Fruit fly (Drosophila melanogaster) whole organism, prepupa: ENCODE measurements around the gene Cortactin.

ENCODE experiments used
- CG10631 ChIP-seq: fragments of 200-800 bp; sonication (Bioruptor generic); optimal IDR thresholded peaks from 2 replicates; lab custom pipeline; 2016; ENCODE audit warnings: missing biosample characterization, missing genetic modification characterization
- CG10669 ChIP-seq: fragments of 200-800 bp; sonication (Bioruptor generic); optimal IDR thresholded peaks from 3 replicates; lab custom pipeline; 2018; ENCODE audit warnings: missing biosample characterization, mild to moderate bottlenecking, missing genetic modification characterization, moderate library complexity
- CG11294 ChIP-seq: fragments of 200-800 bp; sonication (Bioruptor generic); IDR thresholded peaks from 2 replicates; pipeline ENCODE4 v1.3.6; 2022; ENCODE audit warnings: missing biosample characterization, missing genetic modification characterization
- CG11762 ChIP-seq: fragments of 200-800 bp; sonication (Bioruptor generic); optimal IDR thresholded peaks from 3 replicates; lab custom pipeline; 2016; ENCODE audit warnings: missing biosample characterization, missing genetic modification characterization; ENCODE audit not compliant: insufficient read depth
- CG11902 ChIP-seq: fragments of 200-800 bp; sonication (Bioruptor generic); optimal IDR thresholded peaks from 3 replicates; lab custom pipeline; 2016; ENCODE audit warnings: missing biosample characterization, missing genetic modification characterization
- CG15336 ChIP-seq: fragments of 200-800 bp; sonication (Bioruptor generic); IDR thresholded peaks from 2 replicates; pipeline ENCODE4 v1.3.6; 2022; ENCODE audit warnings: missing biosample characterization, missing genetic modification characterization
- CG16779 ChIP-seq: fragments of 200-800 bp; sonication (Bioruptor generic); optimal IDR thresholded peaks from 3 replicates; lab custom pipeline; 2017; ENCODE audit warnings: missing biosample characterization, mild to moderate bottlenecking, missing genetic modification characterization
- CG3032 ChIP-seq: fragments of 200-800 bp; optimal IDR thresholded peaks from 2 replicates; lab custom pipeline; 2019; ENCODE audit warnings: missing biosample characterization, mild to moderate bottlenecking, missing genetic modification characterization, moderate library complexity
- CG31627 ChIP-seq: fragments of 200-800 bp; sonication (Bioruptor generic); optimal IDR thresholded peaks from 3 replicates; lab custom pipeline; 2016; ENCODE audit warnings: missing biosample characterization, missing genetic modification characterization
- CG32006 ChIP-seq: fragments of 200-800 bp; sonication (Bioruptor generic); optimal IDR thresholded peaks from 3 replicates; lab custom pipeline; 2017; ENCODE audit warnings: missing biosample characterization, mild to moderate bottlenecking, missing genetic modification characterization
- CG34406 ChIP-seq: fragments of 200-800 bp; sonication (Bioruptor generic); optimal IDR thresholded peaks from 3 replicates; lab custom pipeline; 2016; ENCODE audit warnings: missing biosample characterization, missing genetic modification characterization
- CG3919 ChIP-seq: fragments of 200-800 bp; sonication (Bioruptor generic); optimal IDR thresholded peaks from 3 replicates; lab custom pipeline; 2016; ENCODE audit warnings: missing biosample characterization, missing genetic modification characterization
- CG4318 ChIP-seq: fragments of 200-800 bp; sonication (Bioruptor generic); optimal IDR thresholded peaks from 3 replicates; lab custom pipeline; 2017; ENCODE audit warnings: missing biosample characterization, mild to moderate bottlenecking, missing genetic modification characterization
- CG6163 ChIP-seq: fragments of 200-800 bp; sonication (Bioruptor generic); IDR thresholded peaks from 3 replicates; pipeline ENCODE4 v1.3.6; 2022; ENCODE audit warnings: missing biosample characterization, missing genetic modification characterization
- CG6276 ChIP-seq: fragments of 200-800 bp; sonication (Bioruptor generic); optimal IDR thresholded peaks from 2 replicates; lab custom pipeline; 2017; ENCODE audit warnings: missing biosample characterization, mild to moderate bottlenecking, missing genetic modification characterization
- CG6808 ChIP-seq: fragments of 200-800 bp; sonication (Bioruptor generic); optimal IDR thresholded peaks from 3 replicates; lab custom pipeline; 2017; ENCODE audit warnings: missing biosample characterization, missing genetic modification characterization, mild to moderate bottlenecking, moderate library complexity, missing genetic modification reagents
- CG6854 ChIP-seq: fragments of 200-800 bp; sonication (Bioruptor generic); optimal IDR thresholded peaks from 2 replicates; lab custom pipeline; 2017; ENCODE audit warnings: missing biosample characterization, mild to moderate bottlenecking, missing genetic modification characterization
- CG7368 ChIP-seq: fragments of 200-800 bp; sonication (Bioruptor generic); optimal IDR thresholded peaks from 3 replicates; lab custom pipeline; 2016; ENCODE audit warnings: missing biosample characterization, missing genetic modification characterization
- CG8119 ChIP-seq: fragments of 200-800 bp; sonication (Bioruptor generic); IDR thresholded peaks from 3 replicates; pipeline ENCODE4 v1.3.6; 2022; ENCODE audit warnings: missing biosample characterization, missing genetic modification characterization
- CG8319 ChIP-seq: fragments of 200-800 bp; sonication (Bioruptor generic); optimal IDR thresholded peaks from 3 replicates; lab custom pipeline; 2016; ENCODE audit warnings: missing biosample characterization, missing genetic modification characterization
- CG8632 ChIP-seq: fragments of 200-800 bp; sonication (Bioruptor generic); optimal IDR thresholded peaks from 3 replicates; lab custom pipeline; 2016; ENCODE audit warnings: missing biosample characterization, missing genetic modification characterization
- Eip78C ChIP-seq: fragments of 200-800 bp; sonication (Bioruptor generic); peaks from one replicate; lab custom pipeline; 2016; ENCODE audit warnings: missing biosample characterization, missing genetic modification characterization
- Ets21C ChIP-seq: fragments of 200-800 bp; sonication (Bioruptor generic); optimal IDR thresholded peaks from 3 replicates; lab custom pipeline; 2016; ENCODE audit warnings: missing biosample characterization, missing genetic modification characterization
- Gug ChIP-seq: fragments of 200-800 bp; sonication (Bioruptor generic); IDR thresholded peaks from 2 replicates; pipeline ENCODE4 v1.3.6; 2022; ENCODE audit warnings: missing biosample characterization, missing genetic modification characterization
- Hr39 ChIP-seq: fragments of 200-800 bp; sonication (Bioruptor generic); optimal IDR thresholded peaks from 2 replicates; lab custom pipeline; 2016; ENCODE audit warnings: missing biosample characterization, missing genetic modification characterization
- Hr4 ChIP-seq: fragments of 200-800 bp; sonication (Bioruptor generic); optimal IDR thresholded peaks from 3 replicates; lab custom pipeline; 2016; ENCODE audit warnings: missing biosample characterization, missing genetic modification characterization
- Lpt ChIP-seq: fragments of 200-800 bp; sonication (Bioruptor generic); optimal IDR thresholded peaks from 3 replicates; lab custom pipeline; 2016; ENCODE audit warnings: missing biosample characterization, missing genetic modification characterization
- Smox ChIP-seq: fragments of 200-800 bp; sonication (Bioruptor generic); optimal IDR thresholded peaks from 3 replicates; lab custom pipeline; 2016; ENCODE audit warnings: missing biosample characterization, missing genetic modification characterization
- Sox102F ChIP-seq: fragments of 200-800 bp; sonication (Bioruptor generic); optimal IDR thresholded peaks from 2 replicates; lab custom pipeline; 2016; ENCODE audit warnings: missing biosample characterization, mild to moderate bottlenecking, missing genetic modification characterization
- Sox14 ChIP-seq: fragments of 200-800 bp; sonication (Bioruptor generic); optimal IDR thresholded peaks from 3 replicates; lab custom pipeline; 2016; ENCODE audit warnings: missing biosample characterization, missing genetic modification characterization
- Sox15 ChIP-seq: fragments of 200-800 bp; sonication (Bioruptor generic); optimal IDR thresholded peaks from 3 replicates; lab custom pipeline; 2016; ENCODE audit warnings: missing biosample characterization, missing genetic modification characterization
- achi ChIP-seq: fragments of 200-800 bp; sonication (Bioruptor generic); optimal IDR thresholded peaks from 3 replicates; lab custom pipeline; 2016; ENCODE audit warnings: missing biosample characterization, missing genetic modification characterization
- acj6 ChIP-seq: fragments of 200-800 bp; sonication (Bioruptor generic); optimal IDR thresholded peaks from 3 replicates; lab custom pipeline; 2016; ENCODE audit warnings: missing biosample characterization, missing genetic modification characterization
- cyc ChIP-seq: fragments of 200-800 bp; sonication (Bioruptor generic); optimal IDR thresholded peaks from 3 replicates; lab custom pipeline; 2016; ENCODE audit warnings: missing biosample characterization, missing genetic modification characterization
- eg ChIP-seq: fragments of 200-800 bp; sonication (Bioruptor generic); IDR thresholded peaks from 3 replicates; pipeline ENCODE4 v1.3.6; 2022; ENCODE audit warnings: missing biosample characterization, missing genetic modification characterization
- esn ChIP-seq: fragments of 200-800 bp; sonication (Bioruptor generic); optimal IDR thresholded peaks from 2 replicates; lab custom pipeline; 2016; ENCODE audit warnings: missing biosample characterization, mild to moderate bottlenecking, missing genetic modification characterization, moderate library complexity
- fd59A ChIP-seq: fragments of 200-800 bp; sonication (Bioruptor generic); optimal IDR thresholded peaks from 2 replicates; lab custom pipeline; 2017; ENCODE audit warnings: missing biosample characterization, mild to moderate bottlenecking, missing genetic modification characterization, missing genetic modification reagents
- fd85E ChIP-seq: fragments of 200-800 bp; sonication (Bioruptor generic); optimal IDR thresholded peaks from 3 replicates; lab custom pipeline; 2016; ENCODE audit warnings: missing biosample characterization, missing genetic modification characterization
- fkh ChIP-seq: fragments of 200-800 bp; sonication (Bioruptor generic); optimal IDR thresholded peaks from 3 replicates; lab custom pipeline; 2017; ENCODE audit warnings: missing biosample characterization, mild to moderate bottlenecking, missing genetic modification characterization, moderate library complexity
- lz ChIP-seq: fragments of 200-800 bp; sonication (Bioruptor generic); optimal IDR thresholded peaks from 3 replicates; lab custom pipeline; 2016; ENCODE audit warnings: missing biosample characterization, missing genetic modification characterization
- net ChIP-seq: fragments of 200-800 bp; sonication (Bioruptor generic); optimal IDR thresholded peaks from 3 replicates; lab custom pipeline; 2016; ENCODE audit warnings: missing biosample characterization, missing genetic modification characterization
- spab ChIP-seq: fragments of 200-800 bp; sonication (Bioruptor generic); optimal IDR thresholded peaks from 2 replicates; lab custom pipeline; 2017; ENCODE audit warnings: missing biosample characterization, mild to moderate bottlenecking, missing genetic modification characterization, missing genetic modification reagents
- ss ChIP-seq, 2 experiments: fragments of 200-800 bp; sonication (Bioruptor generic); optimal IDR thresholded peaks; 2 replicates in 1 of 2; 3 replicates in 1 of 2; lab custom pipeline; 2017 to 2018; ENCODE audit warnings: mild to moderate bottlenecking in 2 of 2, missing biosample characterization in 2 of 2, missing genetic modification characterization in 2 of 2, moderate library complexity in 1 of 2
- svp ChIP-seq: fragments of 200-800 bp; sonication (Bioruptor generic); peaks from one replicate; lab custom pipeline; 2016; ENCODE audit warnings: missing biosample characterization, missing genetic modification characterization
- topi ChIP-seq: fragments of 200-800 bp; sonication (Bioruptor generic); optimal IDR thresholded peaks from 3 replicates; lab custom pipeline; 2016; ENCODE audit warnings: missing biosample characterization, missing genetic modification characterization
- vri ChIP-seq: fragments of 200-800 bp; sonication (Bioruptor generic); optimal IDR thresholded peaks from 3 replicates; lab custom pipeline; 2016; ENCODE audit warnings: missing biosample characterization, mild to moderate bottlenecking, missing genetic modification characterization

Gene Cortactin

dm6 chr3R:21017464-21018080 lies 46.7 kb downstream of the Cortactin start, which contains the start of gene Rlip (continued):
- no peak for TF ChIP-seq achi (GFP tag; lab: Kevin White, UChicago)
- no peak for TF ChIP-seq spab (GFP tag; lab: Kevin White, UChicago)
- no peak for TF ChIP-seq Sox102F (GFP tag; lab: Kevin White, UChicago)
- peak; percentile 17 for TF ChIP-seq CG8319 (GFP tag; lab: Kevin White, UChicago)
- no peak for TF ChIP-seq CG8632
- TF ChIP-seq CG15336, result no peak
- peak; percentile 52 for TF ChIP-seq CG11902
- peak; percentile 62 for TF ChIP-seq CG3032 (tag; lab: Kevin White, UChicago)
- peak; percentile 11 for TF ChIP-seq CG7368
- TF ChIP-seq cyc (GFP tag; lab: Kevin White, UChicago), result peak; percentile 65
- no peak for TF ChIP-seq CG6854 (GFP tag; lab: Kevin White, UChicago)
- TF ChIP-seq CG6276 (GFP tag; lab: Kevin White, UChicago), result peak; percentile 19
- TF ChIP-seq CG4318 (GFP tag; lab: Kevin White, UChicago), result no peak
- TF ChIP-seq lz, result peak; percentile 53
- no peak for TF ChIP-seq fd59A
- peak; percentile 47 for TF ChIP-seq Eip78C (GFP tag; lab: Kevin White, UChicago)
- peak; percentile 16 for TF ChIP-seq Sox14
- no peak; the same call in 1 of the 3 replicates for TF ChIP-seq CG6163 (GFP tag; lab: Robert Waterston, UW)
- TF ChIP-seq CG3919, result peak; percentile 61
- TF ChIP-seq CG16779 (tag; lab: Kevin White, UChicago), result peak; percentile 37
- TF ChIP-seq Sox15 (GFP tag; lab: Kevin White, UChicago), result no peak
- peak; percentile 79 for TF ChIP-seq eg (GFP tag; lab: Robert Waterston, UW)
- TF ChIP-seq esn, result peak; percentile 50
- TF ChIP-seq CG11294, result no peak
- TF ChIP-seq Lpt, result peak; percentile 47
- TF ChIP-seq vri (GFP tag; lab: Kevin White, UChicago), result peak; percentile 49
- no peak for TF ChIP-seq CG32006 (GFP tag; lab: Kevin White, UChicago)
- peak; percentile 12 for TF ChIP-seq CG6808 (GFP tag; lab: Kevin White, UChicago)
- TF ChIP-seq CG34406, result no peak
- TF ChIP-seq CG11762 (GFP tag; lab: Kevin White, UChicago), result peak; percentile 40
- TF ChIP-seq acj6 (GFP tag; lab: Kevin White, UChicago), result no peak
- TF ChIP-seq CG8119 (GFP tag; lab: Robert Waterston, UW), result no peak
- peak; percentile 39 for TF ChIP-seq CG10631 (GFP tag; lab: Kevin White, UChicago)
- TF ChIP-seq Hr4, result no peak
- peak in 1 of 2 experiments; percentile 40 for TF ChIP-seq ss (GFP tag; optimal IDR thresholded peaks at IDR 0.05; lab: Kevin White, UChicago)
- TF ChIP-seq fd85E (GFP tag; lab: Kevin White, UChicago), result no peak
- peak; percentile 45 for TF ChIP-seq CG31627 (GFP tag; lab: Kevin White, UChicago)
- TF ChIP-seq topi (GFP tag; lab: Kevin White, UChicago), result peak; percentile 51
- peak; percentile 57 for TF ChIP-seq Gug
- TF ChIP-seq Smox (GFP tag; lab: Kevin White, UChicago), result no peak
- peak; percentile 63 for TF ChIP-seq CG10669 (GFP tag; lab: Kevin White, UChicago)

- TF ChIP-seq CG3919 (peak; percentile 3), acj6 (GFP tag; lab: Kevin White, UChicago) (no peak), net (GFP tag; lab: Kevin White, UChicago) (no peak), esn (no peak), Eip78C (GFP tag; lab: Kevin White, UChicago) (peak; percentile 72), fkh (GFP tag; lab: Kevin White, UChicago) (peak; percentile 60), Hr39 (no peak), Ets21C (GFP tag; lab: Kevin White, UChicago) (no peak), svp (GFP tag; lab: Kevin White, UChicago) (peak; percentile 96), topi (GFP tag; lab: Kevin White, UChicago) (peak; percentile 13), Sox14 (no peak), vri (GFP tag; lab: Kevin White, UChicago) (peak; percentile 93)
Measured at dm6 chr3R:21015636-21016035, 48.6 kb downstream of the Cortactin start, which contains the start of gene CG5697. TSS of gene CG5697 (plus strand) at chr3R:21015949.
